Worm (Caenorhabditis elegans) whole organism, L4/young adult: ENCODE results near the gene ZK616.8.

Experiments
- W03F9.2 ChIP-seq: fragments of 150-350 bp; optimal IDR thresholded peaks from 2 replicates; lab custom pipeline; 2014; ENCODE audit warnings: missing biosample characterization, missing genetic modification characterization
- dao-5 ChIP-seq: sonication (generic microtip); optimal IDR thresholded peaks from 2 replicates; lab custom pipeline; 2016; ENCODE audit warnings: missing genotype, missing genetic modification characterization, moderate library complexity, missing compliant biosample characterization
- him-1 ChIP-seq: sonication (generic microtip); optimal IDR thresholded peaks from 2 replicates; lab custom pipeline; 2016; ENCODE audit warnings: missing genotype, missing genetic modification reagents, missing genetic modification characterization, missing compliant biosample characterization

ce11 chrIV:5389951-5390350 is 22.0 kb downstream of the ZK616.8 start:
- TF ChIP-seq him-1 (tag; lab: Kevin White, UChicago) = no peak
- no peak for TF ChIP-seq dao-5 (tag; lab: Kevin White, UChicago)
- TF ChIP-seq W03F9.2 (tag; lab: Kevin White, UChicago) = no peak
